Worm (Caenorhabditis elegans) whole organism, L3 larva: Measurements from ENCODE around the gene srt-18.

Experiments
- ZK546.5 ChIP-seq: sonication (generic microtip); optimal IDR thresholded peaks from 2 replicates; lab custom pipeline; 2017; ENCODE audit warnings: missing biosample characterization, missing genetic modification characterization
- aly-2 ChIP-seq: fragments of 150-350 bp; optimal IDR thresholded peaks from 2 replicates; lab custom pipeline; 2014; ENCODE audit warnings: missing biosample characterization, missing genetic modification characterization
- ceh-16 ChIP-seq: sonication (generic microtip); optimal IDR thresholded peaks from 2 replicates; lab custom pipeline; 2017; ENCODE audit warnings: missing biosample characterization, missing genetic modification characterization
- ceh-28 ChIP-seq: fragments of 150-350 bp; optimal IDR thresholded peaks from 2 replicates; lab custom pipeline; 2014; ENCODE audit warnings: missing biosample characterization, missing genetic modification reagents, missing genetic modification characterization
- ceh-82 ChIP-seq: fragments of 150-350 bp; optimal IDR thresholded peaks from 2 replicates; lab custom pipeline; 2014; ENCODE audit warnings: missing biosample characterization, missing genetic modification characterization
- ceh-9 ChIP-seq: sonication (generic microtip); optimal IDR thresholded peaks from 2 replicates; lab custom pipeline; 2018; ENCODE audit warnings: missing biosample characterization, missing genetic modification characterization
- daf-12 ChIP-seq: fragments of 150-350 bp; optimal IDR thresholded peaks from 2 replicates; lab custom pipeline; 2014; ENCODE audit warnings: missing biosample characterization, missing genetic modification reagents, missing genetic modification characterization
- egl-27 ChIP-seq: sonication (generic microtip); optimal IDR thresholded peaks from 4 replicates; lab custom pipeline; 2017; ENCODE audit warnings: missing biosample characterization, missing genetic modification reagents, missing genetic modification characterization
- egl-5 ChIP-seq: fragments of 150-350 bp; optimal IDR thresholded peaks from 2 replicates; lab custom pipeline; 2017; ENCODE audit warnings: missing biosample characterization, missing genetic modification reagents, missing genetic modification characterization, inconsistent platforms
- elt-1 ChIP-seq: fragments of 150-350 bp; optimal IDR thresholded peaks from 2 replicates; lab custom pipeline; 2014; ENCODE audit warnings: missing biosample characterization, missing genetic modification characterization
- elt-2 ChIP-seq: sonication (generic microtip); optimal IDR thresholded peaks from 2 replicates; lab custom pipeline; 2016; ENCODE audit warnings: missing genetic modification reagents, mild to moderate bottlenecking, missing genetic modification characterization, missing compliant biosample characterization
- elt-3 ChIP-seq, 3 experiments: fragments of 150-350 bp in 1 of 3; sonication (generic microtip) in 2 of 3; optimal IDR thresholded peaks; 2 replicates in 2 of 3; 4 replicates in 1 of 3; lab custom pipeline; 2014 to 2017; ENCODE audit warnings: missing biosample characterization in 3 of 3, missing genetic modification characterization in 3 of 3
- eor-1 ChIP-seq, 2 experiments: fragments of 150-350 bp; optimal IDR thresholded peaks; 2 replicates each; lab custom pipeline; 2014 to 2018; ENCODE audit warnings: missing biosample characterization in 2 of 2, missing genetic modification characterization in 2 of 2
- fkh-10 ChIP-seq: sonication (generic microtip); optimal IDR thresholded peaks from 2 replicates; lab custom pipeline; 2017; ENCODE audit warnings: missing biosample characterization, missing genetic modification reagents, missing genetic modification characterization
- fos-1 ChIP-seq: fragments of 150-350 bp; optimal IDR thresholded peaks from 2 replicates; lab custom pipeline; 2014; ENCODE audit warnings: missing biosample characterization, missing genetic modification characterization
- jun-1 ChIP-seq: fragments of 150-350 bp; optimal IDR thresholded peaks from 2 replicates; lab custom pipeline; 2014; ENCODE audit warnings: missing biosample characterization, missing genetic modification reagents, missing genetic modification characterization
- lin-15B ChIP-seq: fragments of 150-350 bp; optimal IDR thresholded peaks from 2 replicates; lab custom pipeline; 2014; ENCODE audit warnings: missing biosample characterization, missing genetic modification characterization
- mdl-1 ChIP-seq: fragments of 150-350 bp; optimal IDR thresholded peaks from 2 replicates; lab custom pipeline; 2014; ENCODE audit warnings: missing biosample characterization, missing genetic modification characterization
- nfya-1 ChIP-seq: sonication (generic microtip); optimal IDR thresholded peaks from 2 replicates; lab custom pipeline; 2017; ENCODE audit warnings: missing genetic modification characterization, mild to moderate bottlenecking, missing compliant biosample characterization, antibody characterized with exemption, moderate library complexity; ENCODE audit not compliant: insufficient read depth
- nhr-11 ChIP-seq: fragments of 150-350 bp; optimal IDR thresholded peaks from 2 replicates; lab custom pipeline; 2014; ENCODE audit warnings: missing biosample characterization, missing genetic modification characterization
- nhr-23 ChIP-seq: fragments of 150-350 bp; optimal IDR thresholded peaks from 2 replicates; lab custom pipeline; 2014; ENCODE audit warnings: missing biosample characterization, missing genetic modification reagents, missing genetic modification characterization
- nhr-237 ChIP-seq: fragments of 150-350 bp; optimal IDR thresholded peaks from 2 replicates; lab custom pipeline; 2014; ENCODE audit warnings: missing biosample characterization, missing genetic modification characterization
- nhr-25 ChIP-seq: sonication (generic microtip); optimal IDR thresholded peaks from 2 replicates; lab custom pipeline; 2017; ENCODE audit warnings: missing biosample characterization, missing genetic modification characterization
- nhr-28 ChIP-seq: fragments of 150-350 bp; optimal IDR thresholded peaks from 2 replicates; lab custom pipeline; 2014; ENCODE audit warnings: missing biosample characterization, missing genetic modification characterization
- nhr-67 ChIP-seq: fragments of 150-350 bp; optimal IDR thresholded peaks from 2 replicates; lab custom pipeline; 2014; ENCODE audit warnings: missing biosample characterization, missing genetic modification characterization
- nhr-76 ChIP-seq: fragments of 150-350 bp; sonication (generic microtip); optimal IDR thresholded peaks from 5 replicates; lab custom pipeline; 2014; ENCODE audit warnings: missing biosample characterization, missing genetic modification characterization
- pha-4 ChIP-seq: fragments of 150-350 bp; optimal IDR thresholded peaks from 2 replicates; lab custom pipeline; 2014; ENCODE audit warnings: missing biosample characterization, missing genetic modification reagents, missing genetic modification characterization
- pqm-1 ChIP-seq: fragments of 150-350 bp; optimal IDR thresholded peaks from 2 replicates; lab custom pipeline; 2017; ENCODE audit warnings: missing biosample characterization, missing genetic modification characterization, inconsistent platforms
- sea-2 ChIP-seq: fragments of 150-350 bp; sonication (generic microtip); optimal IDR thresholded peaks from 4 replicates; lab custom pipeline; 2014; ENCODE audit warnings: missing biosample characterization, missing genetic modification reagents, missing genetic modification characterization
- skn-1 ChIP-seq: fragments of 150-350 bp; optimal IDR thresholded peaks from 2 replicates; lab custom pipeline; 2014; ENCODE audit warnings: missing biosample characterization, missing genetic modification characterization
- snpc-4 ChIP-seq: fragments of 150-350 bp; optimal IDR thresholded peaks from 2 replicates; lab custom pipeline; 2014; ENCODE audit warnings: missing biosample characterization, missing genetic modification characterization
- tbx-2 ChIP-seq: sonication (generic microtip); optimal IDR thresholded peaks from 2 replicates; lab custom pipeline; 2016; ENCODE audit warnings: mild to moderate bottlenecking, missing genetic modification characterization, missing compliant biosample characterization
- ztf-11 ChIP-seq: fragments of 150-350 bp; optimal IDR thresholded peaks from 2 replicates; lab custom pipeline; 2014; ENCODE audit warnings: missing biosample characterization, missing genetic modification characterization
- ztf-4 ChIP-seq: fragments of 150-350 bp; optimal IDR thresholded peaks from 2 replicates; lab custom pipeline; 2014; ENCODE audit warnings: missing biosample characterization, missing genetic modification characterization

Gene srt-18

ce11 chrV:9033267-9033666 is 17.8 kb upstream of the srt-18 start, which contains the start of gene C25E10.4:
C25E10.4 (plus strand) TSS chrV:9033567.
- TF ChIP-seq ceh-82 (tag; lab: Kevin White, UChicago) = no peak
- no peak for TF ChIP-seq nhr-28
- no peak for TF ChIP-seq skn-1
- TF ChIP-seq fos-1 (tag; lab: Kevin White, UChicago) = no peak
- no peak for TF ChIP-seq tbx-2 (tag; lab: Kevin White, UChicago)
- no peak for TF ChIP-seq fkh-10
- no peak for TF ChIP-seq mdl-1
- TF ChIP-seq, all 47 proteins: peak for 0

- TF ChIP-seq tbx-2 (tag; lab: Kevin White, UChicago) (no peak), ceh-28 (tag; lab: Kevin White, UChicago) (no peak), nhr-11 (no peak), snpc-4 (no peak), daf-12 (tag; lab: Kevin White, UChicago) (no peak), nhr-28 (no peak), mdl-1 (no peak), skn-1 (no peak), egl-27 (tag; lab: Kevin White, UChicago) (no peak), lin-15B (tag; lab: Kevin White, UChicago) (no peak), ceh-16 (tag; lab: Kevin White, UChicago) (no peak), pqm-1 (no peak), ztf-11 (tag; lab: Kevin White, UChicago) (no peak), pha-4 (no peak), sea-2 (GFP tag; lab: Kevin White, UChicago) (no peak), nhr-25 (tag; lab: Kevin White, UChicago) (no peak), nhr-23 (no peak), fos-1 (tag; lab: Kevin White, UChicago) (no peak)
Observed at ce11 chrV:9030248-9030647, 14.8 kb upstream of the srt-18 start, which contains the start of gene C25E10.5. C25E10.5 (plus strand) TSS chrV:9030548.

- TF ChIP-seq elt-3 (tag; optimal IDR thresholded peaks at IDR 0.05; lab: Kevin White, UChicago) (no peak), pqm-1 (no peak), snpc-4 (no peak), nfya-1 (tag; lab: Kevin White, UChicago) (no peak), nhr-67 (tag; lab: Kevin White, UChicago) (no peak), nhr-28 (no peak), aly-2 (tag; lab: Kevin White, UChicago) (no peak), pha-4 (no peak), eor-1 (tag; optimal IDR thresholded peaks at IDR 0.05; lab: Kevin White, UChicago) (no peak), ZK546.5 (no peak), ztf-4 (no peak)
Observed at ce11 chrV:9024713-9025112, 9.3 kb upstream of the srt-18 start, which contains the start of gene bus-1. bus-1 (minus strand) TSS chrV:9024813.

- TF ChIP-seq pha-4 (no peak), lin-15B (tag; lab: Kevin White, UChicago) (no peak), ceh-9 (tag; lab: Kevin White, UChicago) (no peak), elt-2 (tag; lab: Kevin White, UChicago) (no peak), sea-2 (GFP tag; lab: Kevin White, UChicago) (no peak)
Observed at ce11 chrV:9022078-9022477, 6.6 kb upstream of the srt-18 start, which contains the start of gene oac-41. oac-41 (minus strand) TSS chrV:9022178.

- TF ChIP-seq ceh-9 (tag; lab: Kevin White, UChicago) = no peak
- no peak for TF ChIP-seq pha-4
- no peak for TF ChIP-seq pqm-1
- no peak for TF ChIP-seq tbx-2 (tag; lab: Kevin White, UChicago)
- TF ChIP-seq jun-1 (tag; lab: Kevin White, UChicago) = no peak
- TF ChIP-seq egl-5 (tag; lab: Kevin White, UChicago) = no peak
- no peak for TF ChIP-seq fkh-10
- TF ChIP-seq elt-2 (tag; lab: Kevin White, UChicago) = no peak
- no peak for TF ChIP-seq skn-1
- TF ChIP-seq nhr-76 (tag; lab: Kevin White, UChicago) = no peak
- TF ChIP-seq daf-12 (tag; lab: Kevin White, UChicago) = no peak
- no peak for TF ChIP-seq nhr-237 (tag; lab: Kevin White, UChicago)
- no peak for TF ChIP-seq nhr-23
- TF ChIP-seq elt-1 = no peak
- TF ChIP-seq, all 47 proteins: peak for 0
Observed at ce11 chrV:9018871-9019270, 3.4 kb upstream of the srt-18 start.
